Fruit fly (Drosophila melanogaster): ENCODE results near the gene CG14671.
A peak's percentile ranks its signal among the peaks of the same experiment; 100 is the strongest.

Gene CG14671

DNA sequence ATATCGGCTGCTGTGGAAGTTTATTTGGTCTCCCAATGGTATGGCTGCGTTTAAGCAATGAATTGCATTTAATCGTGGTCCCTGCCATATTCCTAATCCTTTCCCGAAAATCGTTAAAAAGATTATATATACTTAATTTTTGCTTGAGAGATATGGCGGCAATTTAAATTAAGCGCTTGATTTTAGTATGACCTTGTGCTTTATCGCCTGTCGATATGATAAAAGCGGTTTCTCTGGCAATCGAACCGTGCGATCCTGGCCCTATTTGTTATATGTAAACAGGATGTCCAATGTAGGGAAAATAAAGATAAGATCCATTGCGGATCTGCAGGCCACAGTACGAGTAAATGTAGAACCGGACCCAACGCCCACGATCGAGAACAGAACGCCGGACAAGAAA lies 9.8 kb downstream of the CG14671 start, which contains the start of gene Snm1:
Gene Snm1, plus strand, starts transcription at position 233 of the 400 bp plus-strand sequence.
- TF ChIP-seq Vsx2 (GFP tag; optimal IDR thresholded peaks at IDR 0.05; ENCODE audit: partially characterized antibody) (peak; percentile 91), pan (optimal IDR thresholded peaks at IDR 0.05) (no peak), Dif (GFP tag; optimal IDR thresholded peaks at IDR 0.05; ENCODE audit: partially characterized antibody) (peak; percentile 71), Abd-B (GFP tag; optimal IDR thresholded peaks at IDR 0.05) (no peak), CG32264 (GFP tag; optimal IDR thresholded peaks at IDR 0.05) (no peak), CrebA (GFP tag; optimal IDR thresholded peaks at IDR 0.05; ENCODE audit: borderline replicate concordance) (no peak), jim (GFP tag; optimal IDR thresholded peaks at IDR 0.05) (no peak), GATAd (GFP tag; optimal IDR thresholded peaks at IDR 0.05) (no peak), dsf (GFP tag; optimal IDR thresholded peaks at IDR 0.05; ENCODE audit: borderline replicate concordance) (no peak)

DNA sequence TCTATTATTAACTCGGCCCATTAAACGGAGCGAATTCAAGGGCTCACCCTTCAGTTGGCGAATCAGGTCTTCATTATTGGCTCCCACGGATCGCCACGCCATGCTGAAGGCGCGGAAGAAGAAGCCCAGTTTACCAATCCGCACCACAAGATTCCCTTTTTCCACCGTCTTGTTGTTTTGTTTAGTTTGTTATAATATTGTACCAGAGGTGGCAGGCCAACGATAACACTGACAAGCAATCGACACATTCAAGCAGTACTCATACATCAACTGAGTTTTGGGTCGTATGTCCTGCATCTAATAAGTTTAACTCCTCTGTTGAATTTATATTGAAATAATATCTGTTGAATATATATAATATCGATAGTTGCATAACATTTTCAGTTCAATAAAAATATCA lies 10.5 kb downstream of the CG14671 start, which contains the start of gene Pcmt:
Gene Pcmt, minus strand, starts transcription at position 235 of the 400 bp plus-strand sequence.
- TF ChIP-seq Mio (GFP tag; optimal IDR thresholded peaks at IDR 0.05) (no peak), Dfd (GFP tag; optimal IDR thresholded peaks at IDR 0.05) (no peak), foxo (GFP tag; optimal IDR thresholded peaks at IDR 0.05) (no peak), HLH106 (tag; optimal IDR thresholded peaks at IDR 0.05) (no peak), fru (GFP tag; optimal IDR thresholded peaks at IDR 0.05) (no peak), psq (GFP tag; optimal IDR thresholded peaks at IDR 0.05) (no peak), Hr83 (GFP tag; optimal IDR thresholded peaks at IDR 0.05; ENCODE audit: poor library complexity, severe bottlenecking) (no peak), Rel (GFP tag; optimal IDR thresholded peaks at IDR 0.05) (no peak), Rel (tag; optimal IDR thresholded peaks at IDR 0.05) (no peak), woc (GFP tag; optimal IDR thresholded peaks at IDR 0.05) (no peak), br (GFP tag; optimal IDR thresholded peaks at IDR 0.05) (no peak), Abd-B (GFP tag; optimal IDR thresholded peaks at IDR 0.05) (no peak), ey (GFP tag; optimal IDR thresholded peaks at IDR 0.05) (no peak), rgr (GFP tag; optimal IDR thresholded peaks at IDR 0.05) (no peak), usp (GFP tag; optimal IDR thresholded peaks at IDR 0.05) (no peak)

DNA sequence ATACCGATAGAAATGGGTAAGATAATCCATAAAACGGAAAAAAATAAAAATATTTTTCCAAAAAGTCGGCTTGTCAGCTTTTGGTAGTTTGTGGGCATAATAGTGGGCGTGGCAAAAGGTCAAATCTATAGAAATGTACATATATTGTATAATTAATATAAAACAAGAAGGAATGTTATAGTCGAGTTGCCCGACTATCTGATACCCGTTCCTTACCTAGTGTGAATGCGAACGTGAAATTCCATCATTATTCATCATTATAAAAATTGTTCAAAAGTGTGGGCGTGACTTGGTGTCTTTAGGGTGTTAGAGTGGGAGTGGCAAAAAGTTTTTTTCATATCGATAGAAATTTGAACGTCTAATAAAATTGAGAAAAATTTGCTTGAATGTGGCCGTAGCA lies 13.0 kb downstream of the CG14671 start:
- TF ChIP-seq Rel (GFP tag; optimal IDR thresholded peaks at IDR 0.05) (no peak), Rel (tag; optimal IDR thresholded peaks at IDR 0.05) (no peak), Sp1 (GFP tag; optimal IDR thresholded peaks at IDR 0.05) (no peak), Hr83 (GFP tag; optimal IDR thresholded peaks at IDR 0.05; ENCODE audit: poor library complexity, severe bottlenecking) (no peak), brk (GFP tag; optimal IDR thresholded peaks at IDR 0.05) (no peak)

DNA sequence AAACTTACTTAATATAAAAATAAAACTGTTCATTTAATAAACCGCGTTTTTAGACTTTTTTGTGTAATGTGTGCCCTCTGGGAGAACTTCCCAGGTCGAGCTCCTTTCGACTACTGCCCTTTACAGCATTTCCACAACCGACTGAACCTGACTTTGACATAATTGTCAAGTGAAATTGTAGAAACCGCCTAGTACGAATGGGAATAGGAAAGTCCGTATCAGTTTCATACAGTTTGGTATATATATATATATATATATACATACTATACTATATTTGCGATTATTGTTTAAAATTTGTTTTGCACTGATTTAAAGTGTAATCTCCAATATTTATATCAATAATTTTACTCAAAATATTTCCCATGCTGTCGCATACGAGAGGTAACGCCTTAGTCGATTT lies 13.5 kb downstream of the CG14671 start, which contains the start of gene mia:
Gene mia, minus strand, starts transcription at position 101 of the 400 bp plus-strand sequence.
- TF ChIP-seq jim (GFP tag; optimal IDR thresholded peaks at IDR 0.05), result no peak
- TF ChIP-seq woc (GFP tag; optimal IDR thresholded peaks at IDR 0.05), result no peak
- no peak for TF ChIP-seq h (GFP tag; optimal IDR thresholded peaks at IDR 0.05)
- TF ChIP-seq Sp1 (GFP tag; optimal IDR thresholded peaks at IDR 0.05), result no peak
- TF ChIP-seq lola (GFP tag; optimal IDR thresholded peaks at IDR 0.05), result no peak
- TF ChIP-seq Myc (optimal IDR thresholded peaks at IDR 0.05), result no peak
- TF ChIP-seq ey (GFP tag; optimal IDR thresholded peaks at IDR 0.05), result no peak
- TF ChIP-seq Mio (GFP tag; optimal IDR thresholded peaks at IDR 0.05), result no peak
- TF ChIP-seq Vsx2 (GFP tag; optimal IDR thresholded peaks at IDR 0.05; ENCODE audit: partially characterized antibody), result no peak

DNA sequence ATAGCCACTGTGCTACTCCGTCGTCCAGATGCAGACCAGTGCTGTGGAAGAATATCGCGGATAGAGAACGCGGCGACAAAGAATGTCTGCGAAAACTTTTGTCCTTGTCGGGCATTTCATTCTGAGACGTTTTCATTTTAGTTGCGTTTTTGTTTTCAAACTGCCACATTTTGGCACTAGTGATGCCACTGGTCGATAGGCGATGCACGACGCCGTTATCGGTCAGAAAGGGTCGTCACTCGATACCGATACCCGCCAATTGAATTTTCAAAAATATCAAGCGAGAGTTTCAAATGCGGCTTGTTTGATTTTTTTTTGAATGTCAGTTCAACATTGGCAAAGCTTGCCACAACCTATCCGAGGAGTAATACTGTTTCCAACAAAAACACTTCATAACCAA lies 14.2 kb downstream of the CG14671 start:
- TF ChIP-seq Myc (optimal IDR thresholded peaks at IDR 0.05), result no peak
- TF ChIP-seq lola (GFP tag; optimal IDR thresholded peaks at IDR 0.05), result no peak
- no peak for TF ChIP-seq tai (GFP tag; optimal IDR thresholded peaks at IDR 0.05)
- no peak for TF ChIP-seq CG32264 (GFP tag; optimal IDR thresholded peaks at IDR 0.05)
- no peak for TF ChIP-seq rgr (GFP tag; optimal IDR thresholded peaks at IDR 0.05)
- TF ChIP-seq foxo (GFP tag; optimal IDR thresholded peaks at IDR 0.05), result no peak
- TF ChIP-seq Dfd (GFP tag; optimal IDR thresholded peaks at IDR 0.05), result no peak
- no peak for TF ChIP-seq Sp1 (GFP tag; optimal IDR thresholded peaks at IDR 0.05)
- TF ChIP-seq OdsH (GFP tag; optimal IDR thresholded peaks at IDR 0.05), result no peak
- no peak for TF ChIP-seq sage (GFP tag; optimal IDR thresholded peaks at IDR 0.05)
- TF ChIP-seq ey (GFP tag; optimal IDR thresholded peaks at IDR 0.05), result no peak
- TF ChIP-seq dl (GFP tag; optimal IDR thresholded peaks at IDR 0.05; ENCODE audit: insufficient read depth in 1 of 2, partially characterized antibody in 2 of 2), result no peak
- TF ChIP-seq HLH106 (tag; optimal IDR thresholded peaks at IDR 0.05), result no peak
- TF ChIP-seq N (GFP tag; optimal IDR thresholded peaks at IDR 0.05), result no peak
- no peak for TF ChIP-seq pan (optimal IDR thresholded peaks at IDR 0.05)
- no peak for TF ChIP-seq br (GFP tag; optimal IDR thresholded peaks at IDR 0.05)
- TF ChIP-seq fru (GFP tag; optimal IDR thresholded peaks at IDR 0.05), result no peak
- no peak for TF ChIP-seq Dif (GFP tag; optimal IDR thresholded peaks at IDR 0.05; ENCODE audit: partially characterized antibody)
